Worm (Caenorhabditis elegans): ENCODE data around the gene vgln-1.
A peak's percentile ranks its signal among the peaks of the same experiment; 100 is the strongest.

Gene vgln-1

DNA sequence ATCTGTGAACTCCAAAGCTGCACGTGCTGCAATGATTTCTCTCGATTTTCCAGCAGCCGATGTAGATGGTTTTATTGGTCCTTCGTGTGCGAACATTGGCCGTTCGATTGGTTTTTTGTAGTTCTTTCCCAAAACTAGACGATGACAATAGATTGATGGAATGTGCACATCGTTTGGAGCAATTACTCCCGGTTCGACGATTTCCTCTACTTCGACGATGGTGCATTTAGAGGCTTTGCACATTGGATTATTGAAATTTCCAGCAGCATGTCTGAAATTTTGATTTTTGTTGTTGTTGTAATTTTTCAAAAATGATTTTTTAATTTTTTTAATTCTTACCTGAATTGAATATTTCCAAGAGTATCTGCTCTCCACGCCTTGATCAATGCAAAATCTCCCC is 44.8 kb upstream of the vgln-1 start:
- TF ChIP-seq cebp-1 (GFP tag; IDR thresholded peaks at IDR 0.05) (no peak), cebp-1 (tag; optimal IDR thresholded peaks at IDR 0.05) (no peak), ama-1 (optimal IDR thresholded peaks at IDR 0.05) (peak; percentile 4), ama-1 (GFP tag; optimal IDR thresholded peaks at IDR 0.05) (no peak)

DNA sequence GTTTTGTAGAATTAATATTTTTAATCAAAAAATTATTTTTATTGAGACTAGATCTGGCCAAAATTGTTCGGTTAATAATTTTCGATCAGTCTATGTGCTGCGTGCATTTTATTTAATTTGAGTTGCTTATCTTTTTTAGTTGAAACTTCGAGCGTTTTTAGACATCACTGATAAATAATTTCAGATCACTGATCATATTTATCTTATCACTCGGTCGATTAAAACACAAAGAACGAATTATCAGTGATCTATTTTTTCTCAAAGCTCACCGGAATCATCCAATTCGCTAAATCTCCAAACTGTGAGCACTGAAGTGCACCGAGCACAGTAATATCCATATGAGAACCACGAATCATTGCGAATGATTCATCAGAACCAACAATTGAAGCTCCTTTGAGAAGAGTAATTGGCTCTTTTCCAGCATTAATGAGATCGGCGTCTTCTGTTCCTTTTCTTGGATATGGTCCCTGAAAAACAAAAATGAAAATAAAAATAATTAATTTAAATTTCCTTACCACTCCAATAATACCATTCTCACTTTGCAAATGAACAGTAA is 44.2 kb upstream of the vgln-1 start:
- TF ChIP-seq nhr-80 (tag; optimal IDR thresholded peaks at IDR 0.05): peak; percentile 6
- TF ChIP-seq nfyb-1 (GFP tag; IDR thresholded peaks at IDR 0.05): 0 out of 2 replicates have a peak, but pooled peaks have one; percentile 11
- TF ChIP-seq cebp-1 (GFP tag; IDR thresholded peaks at IDR 0.05): no peak
- TF ChIP-seq cebp-1 (tag; optimal IDR thresholded peaks at IDR 0.05): no peak

DNA sequence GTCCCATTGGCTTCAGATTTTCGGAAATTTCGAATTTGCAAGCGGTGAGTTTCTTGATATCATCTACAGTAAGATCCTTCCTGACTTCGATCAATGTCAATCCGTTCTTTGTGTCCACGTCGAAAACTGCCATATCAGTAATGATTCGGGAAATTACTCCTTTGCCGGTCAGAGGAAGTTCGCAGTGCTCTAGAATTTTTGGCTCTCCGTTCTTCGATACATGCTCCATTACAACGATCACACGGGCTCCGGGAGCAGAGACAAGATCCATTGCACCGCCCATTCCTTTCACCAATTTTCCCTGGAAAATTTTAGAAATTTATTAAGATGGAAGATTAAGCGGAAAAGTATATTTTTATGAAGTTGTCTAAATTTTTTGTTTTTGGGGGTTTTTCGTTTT is 43.7 kb upstream of the vgln-1 start:
- TF ChIP-seq nhr-179 (tag; optimal IDR thresholded peaks at IDR 0.05) (no peak), aptf-3 (GFP tag; IDR thresholded peaks at IDR 0.05) (peak; percentile 69; the same call in 1 of the 2 replicates), Y56A3A.18 (GFP tag; IDR thresholded peaks at IDR 0.05) (peak; percentile 70; the same call in 1 of the 2 replicates), ztf-18 (tag; optimal IDR thresholded peaks at IDR 0.05) (no peak), C17E4.6 (GFP tag; IDR thresholded peaks at IDR 0.05) (no peak), ekl-4 (GFP tag; IDR thresholded peaks at IDR 0.05) (peak; percentile 56), F10E7.11 (tag; optimal IDR thresholded peaks at IDR 0.05) (no peak), snpc-4 (GFP tag; optimal IDR thresholded peaks at IDR 0.05) (no peak), snpc-4 (tag; optimal IDR thresholded peaks at IDR 0.05) (no peak), rcor-1 (GFP tag; IDR thresholded peaks at IDR 0.05) (no peak), lsy-27 (tag; optimal IDR thresholded peaks at IDR 0.05; ENCODE audit: borderline replicate concordance, insufficient read depth) (no peak), pbrm-1 (GFP tag; IDR thresholded peaks at IDR 0.05) (no peak), zim-3 (tag; optimal IDR thresholded peaks at IDR 0.05) (peak; percentile 49), unc-130 (GFP tag; optimal IDR thresholded peaks at IDR 0.05) (no peak), ama-1 (optimal IDR thresholded peaks at IDR 0.05) (no peak), ama-1 (GFP tag; optimal IDR thresholded peaks at IDR 0.05) (no peak), dpl-1 (GFP tag; optimal IDR thresholded peaks at IDR 0.05) (no peak), sdz-38 (tag; optimal IDR thresholded peaks at IDR 0.05) (no peak), dox-1 (GFP tag; IDR thresholded peaks at IDR 0.05) (no peak), mcd-1 (GFP tag; IDR thresholded peaks at IDR 0.05) (0 out of 2 replicates have a peak, but pooled peaks have one; percentile 28), hsf-1 (GFP tag; IDR thresholded peaks at IDR 0.05) (no peak), fkh-3 (tag; optimal IDR thresholded peaks at IDR 0.05) (no peak), bed-2 (GFP tag; IDR thresholded peaks at IDR 0.05) (no peak), F37B4.10 (GFP tag; IDR thresholded peaks at IDR 0.05) (no peak), F22D6.2 (tag; optimal IDR thresholded peaks at IDR 0.05) (no peak), chd-7 (tag; optimal IDR thresholded peaks at IDR 0.05) (peak; percentile 63), ceh-27 (GFP tag; optimal IDR thresholded peaks at IDR 0.05) (no peak), F57C9.4 (tag; optimal IDR thresholded peaks at IDR 0.05) (no peak), athp-1 (tag; optimal IDR thresholded peaks at IDR 0.05) (no peak), nhr-27 (tag; optimal IDR thresholded peaks at IDR 0.05) (no peak), gei-17 (GFP tag; optimal IDR thresholded peaks at IDR 0.05) (no peak), nfyb-1 (GFP tag; IDR thresholded peaks at IDR 0.05) (no peak), attf-6 (GFP tag; IDR thresholded peaks at IDR 0.05) (no peak), cebp-2 (GFP tag; IDR thresholded peaks at IDR 0.05) (peak; percentile 72; the same call in 1 of the 2 replicates), T07F8.4 (tag; optimal IDR thresholded peaks at IDR 0.05) (no peak), hmg-1.2 (GFP tag; IDR thresholded peaks at IDR 0.05) (peak; percentile 20; the same call in 1 of the 2 replicates), ztf-28 (GFP tag; IDR thresholded peaks at IDR 0.05) (no peak), tlf-1 (GFP tag; optimal IDR thresholded peaks at IDR 0.05) (no peak), efl-1 (GFP tag; optimal IDR thresholded peaks at IDR 0.05) (no peak), F52B5.7 (tag; optimal IDR thresholded peaks at IDR 0.05) (peak; percentile 42), let-607 (tag; optimal IDR thresholded peaks at IDR 0.05) (peak in 1 of 2 experiments; percentile 16), ceh-40 (GFP tag; IDR thresholded peaks at IDR 0.05) (no peak), Y53F4B.3 (GFP tag; IDR thresholded peaks at IDR 0.05) (no peak)

All from whole organism, young adult.